Fruit fly (Drosophila melanogaster): ENCODE measurements around the gene CG9915.

CG9915 gene

DNA sequence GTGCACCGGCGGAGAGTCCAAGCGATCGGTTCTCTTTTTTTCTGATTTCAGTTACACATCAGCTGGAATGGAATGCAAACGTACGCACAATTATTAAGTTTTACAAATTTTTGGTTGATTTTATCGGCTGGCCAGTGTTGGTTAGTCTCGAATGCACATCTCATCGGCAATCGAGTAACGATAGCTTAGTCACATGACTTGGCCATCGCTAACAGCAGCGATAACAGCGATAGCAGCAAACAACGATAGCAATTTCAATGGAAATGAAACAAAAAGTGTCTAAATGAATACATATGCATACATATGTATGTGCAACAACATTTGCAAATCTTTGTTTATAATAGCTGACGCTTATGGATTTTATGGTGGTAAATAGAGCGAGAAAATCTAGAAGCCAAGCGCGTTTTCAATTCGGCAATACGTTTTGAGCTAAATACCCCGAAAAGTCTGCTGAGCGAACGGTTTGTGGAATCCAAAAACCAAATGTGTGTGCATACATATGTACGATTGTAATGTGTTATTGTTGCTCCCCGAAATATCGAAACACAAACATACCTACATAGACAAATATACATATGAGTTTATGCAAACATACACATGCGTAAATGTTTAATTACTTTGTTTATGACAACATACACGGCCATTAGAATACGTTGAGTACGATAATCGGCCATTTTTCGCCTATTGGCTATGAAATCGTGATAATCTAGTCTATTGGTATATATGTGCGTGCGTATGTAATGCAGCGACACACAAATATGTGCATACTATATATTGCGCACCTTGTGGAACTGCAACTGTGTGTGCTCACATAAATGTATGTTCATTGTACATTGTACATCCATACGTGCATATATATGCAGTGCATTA lies 16.3 kb downstream of the CG9915 start, which contains the start of gene CG3632 (continued):
- TF ChIP-seq CG8924 (tag; optimal IDR thresholded peaks at IDR 0.05), result peak; percentile 58
- no peak for TF ChIP-seq CG10979 (tag; optimal IDR thresholded peaks at IDR 0.05)
- no peak for TF ChIP-seq gce (GFP tag; IDR thresholded peaks at IDR 0.05)
- TF ChIP-seq lmd (GFP tag; IDR thresholded peaks at IDR 0.05), result no peak; the same call in 1 of the 2 replicates
- TF ChIP-seq slp2 (GFP tag; optimal IDR thresholded peaks at IDR 0.05), result peak; percentile 7
- TF ChIP-seq CG14710 (tag; optimal IDR thresholded peaks at IDR 0.05), result peak; percentile 34
- no peak for TF ChIP-seq CG11456 (GFP tag; IDR thresholded peaks at IDR 0.05)
- TF ChIP-seq CG2120 (GFP tag; optimal IDR thresholded peaks at IDR 0.05), result peak; percentile 73
- TF ChIP-seq C15 (GFP tag; IDR thresholded peaks at IDR 0.05), result no peak
- TF ChIP-seq Hmr (GFP tag; optimal IDR thresholded peaks at IDR 0.05), result no peak
- TF ChIP-seq CG8281 (tag; optimal IDR thresholded peaks at IDR 0.05), result no peak
- peak; percentile 87 for TF ChIP-seq ato (GFP tag; IDR thresholded peaks at IDR 0.05; ENCODE audit: partially characterized antibody)
- TF ChIP-seq CG11695 (GFP tag; IDR thresholded peaks at IDR 0.05), result no peak
- peak; percentile 53 for TF ChIP-seq bigmax (GFP tag; optimal IDR thresholded peaks at IDR 0.05)
- peak; percentile 20 for TF ChIP-seq pum (GFP tag; optimal IDR thresholded peaks at IDR 0.05)
- peak; percentile 7 for TF ChIP-seq CG13296 (GFP tag; optimal IDR thresholded peaks at IDR 0.05)
- peak; percentile 6 for TF ChIP-seq CG18764 (GFP tag; optimal IDR thresholded peaks at IDR 0.05)
- no peak for TF ChIP-seq ac (GFP tag; optimal IDR thresholded peaks at IDR 0.05)
- peak; percentile 37 for TF ChIP-seq CG34376 (GFP tag; optimal IDR thresholded peaks at IDR 0.05)
- peak; percentile 39 for TF ChIP-seq CHES-1-like (GFP tag; optimal IDR thresholded peaks at IDR 0.05)
- TF ChIP-seq CG7271 (tag; optimal IDR thresholded peaks at IDR 0.05), result no peak
- peak; percentile 56; the same call in 1 of the 2 replicates for TF ChIP-seq sna (GFP tag; IDR thresholded peaks at IDR 0.05; ENCODE audit: partially characterized antibody)

DNA sequence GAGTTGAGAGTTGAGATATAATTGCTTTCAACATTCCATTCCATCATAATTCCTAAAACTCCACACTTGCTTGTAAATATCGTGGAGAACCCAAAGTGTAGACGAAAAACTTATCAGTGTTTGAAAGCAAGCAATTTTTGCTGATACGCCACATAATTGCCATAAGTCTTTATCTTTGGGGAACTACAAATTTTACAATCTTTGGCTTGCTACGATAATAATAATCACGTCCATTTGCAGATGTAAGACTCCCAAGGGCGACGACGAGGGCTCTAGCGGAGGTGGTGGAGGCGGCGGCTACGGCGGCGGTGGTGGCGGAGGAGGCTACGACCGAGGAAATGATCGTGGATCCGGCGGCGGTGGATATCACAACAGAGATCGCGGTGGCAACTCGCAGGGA lies 20.3 kb downstream of the CG9915 start:
- TF ChIP-seq exex (tag; optimal IDR thresholded peaks at IDR 0.05), result peak; percentile 69
- TF ChIP-seq HHEX (GFP tag; optimal IDR thresholded peaks at IDR 0.05), result no peak
- peak; percentile 20; the same call in 1 of the 2 replicates for TF ChIP-seq crol (GFP tag; IDR thresholded peaks at IDR 0.05)
- no peak for TF ChIP-seq CG10959 (GFP tag; IDR thresholded peaks at IDR 0.05)
- no peak for TF ChIP-seq Oli (tag; optimal IDR thresholded peaks at IDR 0.05)
- no peak for TF ChIP-seq CG2116 (GFP tag; optimal IDR thresholded peaks at IDR 0.05)
- TF ChIP-seq sug (tag; optimal IDR thresholded peaks at IDR 0.05), result peak; percentile 25
- no peak for TF ChIP-seq vnd (GFP tag; IDR thresholded peaks at IDR 0.05; ENCODE audit: partially characterized antibody)
- no peak for TF ChIP-seq CG8765 (GFP tag; IDR thresholded peaks at IDR 0.05)
- peak; percentile 48 for TF ChIP-seq Med (GFP tag)
- TF ChIP-seq CG7357 (GFP tag; IDR thresholded peaks at IDR 0.05), result no peak
- no peak for TF ChIP-seq sqz (GFP tag; optimal IDR thresholded peaks at IDR 0.05)

DNA sequence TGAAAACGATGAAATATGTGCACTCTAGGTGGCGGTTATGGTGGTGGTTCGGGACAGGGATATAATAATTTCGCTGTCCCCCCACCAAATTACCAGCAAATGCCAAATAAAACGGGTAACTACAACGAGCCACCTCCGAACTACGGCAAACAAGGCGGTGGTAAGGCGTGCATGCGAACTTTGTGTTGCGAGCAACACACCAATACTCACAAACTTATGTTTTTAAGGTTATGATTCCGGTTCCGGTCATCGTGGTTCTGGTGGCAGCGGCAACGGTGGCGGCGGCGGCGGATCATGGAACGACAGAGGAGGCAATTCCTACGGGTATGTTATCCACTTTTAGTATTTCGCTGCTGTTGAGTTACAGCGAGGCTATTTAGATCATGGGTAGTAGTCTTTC lies 23.9 kb downstream of the CG9915 start:
- TF ChIP-seq chm (GFP tag; IDR thresholded peaks at IDR 0.05) (no peak), CG31441 (GFP tag; IDR thresholded peaks at IDR 0.05) (no peak), amos (GFP tag; IDR thresholded peaks at IDR 0.05; ENCODE audit: partially characterized antibody) (no peak), esg (GFP tag; conservative IDR thresholded peaks at IDR 0.05) (no peak), gem (tag; optimal IDR thresholded peaks at IDR 0.05) (no peak), h (optimal IDR thresholded peaks at IDR 0.05) (no peak), CG7271 (tag; optimal IDR thresholded peaks at IDR 0.05) (no peak), zen2 (GFP tag; IDR thresholded peaks at IDR 0.05; ENCODE audit: partially characterized antibody) (no peak), dm (GFP tag; optimal IDR thresholded peaks at IDR 0.05) (peak; percentile 42), Med (GFP tag) (peak; percentile 16), NC2β (GFP tag; optimal IDR thresholded peaks at IDR 0.05) (no peak), CG10321 (GFP tag; IDR thresholded peaks at IDR 0.05) (no peak), Mad (GFP tag; optimal IDR thresholded peaks at IDR 0.05) (no peak), nerfin-1 (tag; optimal IDR thresholded peaks at IDR 0.05) (no peak), Bteb2 (GFP tag; optimal IDR thresholded peaks at IDR 0.05) (no peak), Ets65A (GFP tag) (peak; percentile 17), lov (optimal IDR thresholded peaks at IDR 0.05) (no peak), lov (GFP tag; IDR thresholded peaks at IDR 0.05) (no peak)

Data from whole organism, embryonic.